Fruit fly (Drosophila melanogaster): ENCODE results near the gene Deaf1.
A peak's percentile ranks its signal among the peaks of the same experiment; 100 is the strongest.

Deaf1 gene

DNA sequence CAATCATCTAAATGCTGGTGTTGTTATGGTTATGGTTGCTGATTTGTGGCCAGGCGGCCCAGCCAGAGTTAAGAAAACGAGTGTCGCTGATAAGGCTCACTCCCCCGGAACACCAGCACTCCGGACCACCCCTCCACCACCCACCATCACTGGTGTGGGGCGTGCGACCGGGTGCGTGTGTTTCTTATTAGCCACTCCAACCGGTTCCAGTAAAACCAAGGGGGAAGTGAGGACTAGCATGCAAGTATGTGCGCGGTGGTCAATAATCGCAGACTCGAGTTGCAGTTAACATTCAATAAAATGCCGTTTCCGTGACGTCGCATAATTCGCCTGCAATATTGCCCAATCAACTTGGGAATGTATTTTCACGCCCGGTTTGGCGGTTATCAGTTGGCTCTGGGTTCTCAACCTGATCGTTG lies 54.5 kb downstream of the Deaf1 start:
- TF ChIP-seq fru (GFP tag; optimal IDR thresholded peaks at IDR 0.05) (no peak), br (GFP tag; optimal IDR thresholded peaks at IDR 0.05) (peak; percentile 33), Sp1 (GFP tag; optimal IDR thresholded peaks at IDR 0.05) (peak; percentile 18), Rel (GFP tag; optimal IDR thresholded peaks at IDR 0.05) (no peak), Rel (tag; optimal IDR thresholded peaks at IDR 0.05) (peak; percentile 58), Abd-B (GFP tag; optimal IDR thresholded peaks at IDR 0.05) (no peak), Vsx2 (GFP tag; optimal IDR thresholded peaks at IDR 0.05; ENCODE audit: partially characterized antibody) (peak; percentile 94), h (GFP tag; optimal IDR thresholded peaks at IDR 0.05) (peak; percentile 88), psq (GFP tag; optimal IDR thresholded peaks at IDR 0.05) (peak; percentile 29)

dm6 chr3L:19873488-19873887 lies 55.5 kb downstream of the Deaf1 start:
- TF ChIP-seq rgr (GFP tag; optimal IDR thresholded peaks at IDR 0.05) (no peak), CG9705 (GFP tag; optimal IDR thresholded peaks at IDR 0.05) (no peak), dmrt93B (GFP tag; optimal IDR thresholded peaks at IDR 0.05) (no peak), fru (GFP tag; optimal IDR thresholded peaks at IDR 0.05) (no peak), Rel (GFP tag; optimal IDR thresholded peaks at IDR 0.05) (no peak), Rel (tag; optimal IDR thresholded peaks at IDR 0.05) (peak; percentile 91), Mio (GFP tag; optimal IDR thresholded peaks at IDR 0.05) (no peak), dl (GFP tag; optimal IDR thresholded peaks at IDR 0.05; ENCODE audit: insufficient read depth in 1 of 2, partially characterized antibody in 2 of 2) (no peak), sv (GFP tag; optimal IDR thresholded peaks at IDR 0.05) (no peak)
